Fruit fly (Drosophila melanogaster) whole organism, wandering third instar larva: Measurements from ENCODE around the gene CG11693.

ENCODE experiments used
- CrebA ChIP-seq: fragments of 200-800 bp; sonication (Bioruptor generic); optimal IDR thresholded peaks from 2 replicates; lab custom pipeline; 2016; ENCODE audit warnings: missing biosample characterization, mild to moderate bottlenecking, missing genetic modification characterization, borderline replicate concordance
- N ChIP-seq: fragments of >200 bp; optimal IDR thresholded peaks from 2 replicates; lab custom pipeline; 2018; ENCODE audit warnings: missing biosample characterization, missing external identifiers, missing genetic modification characterization
- Rel ChIP-seq, 2 experiments: fragments of 200-800 bp; sonication (Bioruptor generic) in 1 of 2; optimal IDR thresholded peaks; 2 replicates in 1 of 2; 3 replicates in 1 of 2; lab custom pipeline; 2016 to 2019; ENCODE audit warnings: mild to moderate bottlenecking in 2 of 2, missing biosample characterization in 2 of 2, missing genetic modification characterization in 2 of 2, moderate library complexity in 1 of 2
- br ChIP-seq: fragments of 200-800 bp; sonication (Bioruptor generic); optimal IDR thresholded peaks from 2 replicates; lab custom pipeline; 2016; ENCODE audit warnings: missing biosample characterization, missing genetic modification characterization
- dl ChIP-seq, 2 experiments: fragments of 175-275, 200-275 bp in 1 of 2; fragments of 200-275 bp in 1 of 2; sonication (Bioruptor generic); optimal IDR thresholded peaks; lab custom pipeline; 2018; ENCODE audit warnings: mild to moderate bottlenecking in 2 of 2, missing biosample characterization in 2 of 2, missing genetic modification characterization in 2 of 2, moderate library complexity in 2 of 2; ENCODE audit not compliant: partially characterized antibody in 2 of 2, insufficient read depth in 1 of 2
- ey ChIP-seq: fragments of 200-800 bp; sonication (Bioruptor generic); optimal IDR thresholded peaks from 2 replicates; lab custom pipeline; 2016; ENCODE audit warnings: missing biosample characterization, missing genetic modification characterization
- woc ChIP-seq: sonication (Bioruptor generic); optimal IDR thresholded peaks from 2 replicates; lab custom pipeline; 2016; ENCODE audit warnings: missing biosample characterization, mild to moderate bottlenecking, missing genetic modification characterization

DNA sequence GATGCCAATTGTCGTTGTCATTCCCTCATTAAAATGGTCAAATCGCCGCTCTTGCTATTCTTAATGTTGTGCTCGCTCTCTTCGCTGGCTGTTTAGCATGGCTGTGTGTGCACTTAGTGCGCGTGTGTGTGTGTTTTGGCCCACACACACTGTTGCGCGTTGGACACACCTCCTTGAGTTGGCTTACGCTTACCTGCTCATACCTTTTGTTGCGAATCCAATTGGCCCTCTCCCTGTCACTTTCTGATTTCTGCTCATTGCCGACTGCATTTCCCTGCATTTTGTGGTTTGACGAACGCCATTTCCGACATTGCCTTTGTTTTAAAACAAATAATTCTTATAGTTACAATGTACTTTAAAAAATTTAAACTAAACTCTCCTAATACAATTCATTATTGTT lies 24.4 kb upstream of the CG11693 start:
- no peak for TF ChIP-seq CrebA (GFP tag; lab: Kevin White, UChicago)
- no peak for TF ChIP-seq N (GFP tag; lab: Kevin White, UChicago)
- no peak for TF ChIP-seq Rel (GFP tag; optimal IDR thresholded peaks at IDR 0.05; lab: Kevin White, UChicago)
- TF ChIP-seq Rel (tag; optimal IDR thresholded peaks at IDR 0.05; lab: Kevin White, UChicago) = no peak
- no peak for TF ChIP-seq ey (GFP tag; lab: Kevin White, UChicago)
- no peak for TF ChIP-seq br (GFP tag; lab: Kevin White, UChicago)
- TF ChIP-seq dl (GFP tag; optimal IDR thresholded peaks at IDR 0.05; lab: Kevin White, UChicago; ENCODE audit: insufficient read depth in 1 of 2, partially characterized antibody in 2 of 2) = no peak
- no peak for TF ChIP-seq woc
